Fruit fly (Drosophila melanogaster) whole organism, pupa: ENCODE measurements around the gene Nepl8.

Experiments used
- CG17806 ChIP-seq: fragments of 200-800 bp; sonication (Bioruptor generic); optimal IDR thresholded peaks from 2 replicates; lab custom pipeline; 2018; ENCODE audit warnings: missing biosample characterization, mild to moderate bottlenecking, missing genetic modification characterization, moderate library complexity
- CG34367 ChIP-seq: fragments of 200-800 bp; sonication (Bioruptor generic); optimal IDR thresholded peaks from 2 replicates; lab custom pipeline; 2018; ENCODE audit warnings: missing biosample characterization, mild to moderate bottlenecking, missing genetic modification characterization
- CG4496 ChIP-seq: fragments of 200-800 bp; sonication (Bioruptor generic); IDR thresholded peaks from 3 replicates; pipeline ENCODE4 v1.3.6; 2022; ENCODE audit warnings: missing biosample characterization, missing genetic modification characterization
- D1 ChIP-seq: fragments of 200-800 bp; sonication (Bioruptor generic); optimal IDR thresholded peaks from 2 replicates; lab custom pipeline; 2018; ENCODE audit warnings: missing biosample characterization, mild to moderate bottlenecking, missing genetic modification characterization, moderate library complexity
- Ets98B ChIP-seq: fragments of 200-800 bp; sonication (Bioruptor generic); IDR thresholded peaks from 2 replicates; pipeline ENCODE4 v1.3.6; 2022; ENCODE audit warnings: missing biosample characterization, missing genetic modification characterization

dm6 chr2L:16448451-16449206, 39.3 kb upstream of the Nepl8 start, which contains the start of gene CG5888:
- TF ChIP-seq CG34367 (tag; lab: Kevin White, UChicago), result peak; percentile 54
- TF ChIP-seq Ets98B (GFP tag; lab: Robert Waterston, UW), result peak; percentile 65; the same call in 1 of the 2 replicates
- no peak for TF ChIP-seq D1 (tag; lab: Kevin White, UChicago)
- TF ChIP-seq CG4496, result peak; percentile 69; the same call in 2 of the 3 replicates
- TF ChIP-seq CG17806, result peak; percentile 46
